Worm (Caenorhabditis elegans) whole organism, young adult: ENCODE results near the gene F49C5.12.

Source experiments
- B0019.2 ChIP-seq: fragments of 200-800 bp; sonication (Bioruptor generic); conservative IDR thresholded peaks from 2 replicates; pipeline ENCODE4 v1.3.6; 2022; ENCODE audit warnings: missing genetic modification reagents, missing genetic modification characterization, missing compliant biosample characterization
- K12H6.12 ChIP-seq: fragments of 200-800 bp; sonication (Bioruptor generic); optimal IDR thresholded peaks from 2 replicates; lab custom pipeline; 2018; ENCODE audit warnings: mild to moderate bottlenecking, missing genetic modification characterization, missing compliant biosample characterization
- Y53G8AR.9 ChIP-seq: fragments of 200-800 bp; sonication (Bioruptor generic); conservative IDR thresholded peaks from 2 replicates; pipeline ENCODE4 v1.3.6; 2022; ENCODE audit warnings: missing genetic modification reagents, missing genetic modification characterization, missing compliant biosample characterization
- aptf-2 ChIP-seq: fragments of 200-800 bp; sonication (Bioruptor generic); conservative IDR thresholded peaks from 2 replicates; pipeline ENCODE4 v1.3.6; 2022; ENCODE audit warnings: missing genetic modification reagents, missing genetic modification characterization, missing compliant biosample characterization
- attf-3 ChIP-seq: fragments of 200-800 bp; sonication (Bioruptor generic); conservative IDR thresholded peaks from 2 replicates; pipeline ENCODE4 v1.3.6; 2022; ENCODE audit warnings: missing genetic modification reagents, missing genetic modification characterization, missing compliant biosample characterization
- dpl-1 ChIP-seq: fragments of 150-350 bp; optimal IDR thresholded peaks from 2 replicates; lab custom pipeline; 2014; ENCODE audit warnings: missing biosample characterization, missing genetic modification reagents, missing genetic modification characterization
- efl-1 ChIP-seq: fragments of 150-350 bp; optimal IDR thresholded peaks from 2 replicates; lab custom pipeline; 2014; ENCODE audit warnings: missing biosample characterization, missing genetic modification reagents, missing genetic modification characterization
- nhr-80 ChIP-seq: sonication (generic microtip); optimal IDR thresholded peaks from 2 replicates; lab custom pipeline; 2016; ENCODE audit warnings: missing genetic modification characterization, missing compliant biosample characterization
- sea-2 ChIP-seq: fragments of 200-800 bp; sonication (Bioruptor generic); IDR thresholded peaks from 2 replicates; pipeline ENCODE4 v1.3.6; 2022; ENCODE audit warnings: missing genetic modification characterization, missing compliant biosample characterization
- snpc-4 ChIP-seq, 5 experiments: fragments of 150-350 bp in 1 of 5; sonication (generic microtip) in 4 of 5; optimal IDR thresholded peaks; 2 replicates each; lab custom pipeline; 2014 to 2018; ENCODE audit warnings: missing genetic modification characterization in 5 of 5, missing biosample characterization in 3 of 5, antibody characterized with exemption in 2 of 5, mild to moderate bottlenecking in 2 of 5, missing compliant biosample characterization in 2 of 5, missing genotype in 2 of 5, moderate library complexity in 2 of 5, missing genetic modification reagents in 1 of 5
- ztf-26 ChIP-seq: sonication (generic microtip); optimal IDR thresholded peaks from 2 replicates; lab custom pipeline; 2017; ENCODE audit warnings: missing genetic modification characterization, missing compliant biosample characterization

DNA sequence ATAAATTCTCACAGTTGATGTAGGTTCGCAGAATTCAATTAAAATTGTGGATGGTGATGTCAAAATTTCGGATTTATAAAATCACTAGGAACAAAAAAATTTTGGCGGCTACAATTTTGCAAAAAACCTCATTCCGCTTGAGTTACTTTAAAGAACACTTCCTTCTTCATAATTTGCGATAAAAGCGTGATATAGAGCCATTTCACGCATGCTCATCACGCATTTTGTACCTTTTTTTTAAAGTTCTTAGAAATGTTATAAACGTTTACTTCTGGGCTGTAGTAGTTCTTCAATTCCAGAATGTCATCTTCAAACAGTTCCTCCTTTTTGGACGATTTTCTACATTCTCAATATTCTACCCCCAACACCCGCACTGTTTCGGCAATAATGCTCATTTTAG lies 32.2 kb downstream of the F49C5.12 start, which contains the start of gene srx-119:
- TF ChIP-seq snpc-4 (GFP tag; optimal IDR thresholded peaks at IDR 0.05; lab: Kevin White, UChicago), result no peak
- TF ChIP-seq snpc-4 (tag; optimal IDR thresholded peaks at IDR 0.05; lab: Kevin White, UChicago), result no peak
- no peak for TF ChIP-seq sea-2
- TF ChIP-seq K12H6.12 (tag; lab: Kevin White, UChicago), result no peak
- TF ChIP-seq ztf-26, result no peak
- TF ChIP-seq Y53G8AR.9, result no peak
- no peak for TF ChIP-seq aptf-2 (GFP tag; lab: Robert Waterston, UW)
- no peak for TF ChIP-seq dpl-1
- no peak for TF ChIP-seq B0019.2 (GFP tag; lab: Robert Waterston, UW)
- TF ChIP-seq attf-3 (GFP tag; lab: Robert Waterston, UW), result no peak
- TF ChIP-seq efl-1 (GFP tag; lab: Kevin White, UChicago), result no peak
- no peak for TF ChIP-seq nhr-80 (tag; lab: Kevin White, UChicago)
